Fruit fly (Drosophila melanogaster): ENCODE measurements around the gene CG13038.

DNA sequence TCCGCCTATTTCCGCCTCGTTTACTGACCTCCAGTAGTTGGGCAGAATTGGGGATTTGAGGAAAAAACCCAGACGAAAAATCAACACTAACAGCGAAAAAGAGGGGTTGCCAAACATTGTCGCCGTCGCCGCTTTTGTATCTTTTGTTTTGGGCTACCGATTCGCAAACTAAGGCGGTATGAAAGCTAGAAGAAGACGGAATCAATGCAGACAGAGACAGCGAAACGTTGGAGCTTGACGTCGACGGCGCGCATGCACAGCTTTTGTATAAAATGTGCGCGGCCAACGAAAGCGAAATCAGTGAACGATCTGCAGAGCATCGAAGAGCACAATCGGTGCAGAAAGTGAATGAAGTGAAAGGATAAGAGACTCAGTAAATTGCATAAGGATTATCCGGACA lies 11.0 kb upstream of the CG13038 start, which contains the start of gene CG4998:
- TF ChIP-seq fd59A (GFP tag; optimal IDR thresholded peaks at IDR 0.05) (no peak), dsx (GFP tag; optimal IDR thresholded peaks at IDR 0.05; ENCODE audit: poor library complexity, severe bottlenecking) (no peak)

Data from whole organism, prepupa.